Worm (Caenorhabditis elegans) whole organism, L4 larva: ENCODE results near the gene M28.9.

Source experiments
- D1046.2 ChIP-seq: fragments of 200-800 bp; sonication (Bioruptor generic); IDR thresholded peaks from 2 replicates; pipeline ENCODE4 v1.3.6; 2022; ENCODE audit warnings: missing genetic modification characterization, missing compliant biosample characterization
- F49E8.2 ChIP-seq: sonication (generic microtip); optimal IDR thresholded peaks from 2 replicates; lab custom pipeline; 2016; ENCODE audit warnings: missing compliant biosample characterization, mild to moderate bottlenecking, missing genetic modification characterization, borderline replicate concordance
- aha-1 ChIP-seq: fragments of 150-350 bp; peaks from one replicate; lab custom pipeline; 2014; ENCODE audit warnings: missing biosample characterization, missing genetic modification characterization
- ceh-20 ChIP-seq: fragments of 200-800 bp; sonication (Bioruptor generic); IDR thresholded peaks from 2 replicates; pipeline ENCODE4 v1.3.6; 2022; ENCODE audit warnings: missing genetic modification reagents, missing genetic modification characterization, missing compliant biosample characterization
- ceh-32 ChIP-seq: sonication (generic microtip); optimal IDR thresholded peaks from 2 replicates; lab custom pipeline; 2016; ENCODE audit warnings: mild to moderate bottlenecking, missing genetic modification characterization, missing compliant biosample characterization; ENCODE audit not compliant: poor library complexity
- ces-1 ChIP-seq: fragments of 150-350 bp; sonication (generic microtip); optimal IDR thresholded peaks from 4 replicates; lab custom pipeline; 2014; ENCODE audit warnings: missing biosample characterization, missing genetic modification reagents, missing genetic modification characterization
- gei-8 ChIP-seq: fragments of 200-800 bp; sonication (Bioruptor generic); optimal IDR thresholded peaks from 2 replicates; lab custom pipeline; 2018; ENCODE audit warnings: mild to moderate bottlenecking, missing genetic modification characterization, missing compliant biosample characterization
- lin-29 ChIP-seq: fragments of 200-800 bp; sonication (Bioruptor generic); IDR thresholded peaks from 2 replicates; pipeline ENCODE4 v1.3.6; 2022; ENCODE audit warnings: missing genetic modification reagents, missing genetic modification characterization, missing compliant biosample characterization
- lir-3 ChIP-seq: sonication (generic microtip); optimal IDR thresholded peaks from 2 replicates; lab custom pipeline; 2016; ENCODE audit warnings: mild to moderate bottlenecking, missing genetic modification characterization, missing compliant biosample characterization
- madf-5 ChIP-seq, 2 experiments: fragments of 200-800 bp; sonication (Bioruptor generic); IDR thresholded peaks; 2 replicates each; pipeline ENCODE4 v1.3.6; 2022; ENCODE audit warnings: missing compliant biosample characterization in 2 of 2, missing genetic modification characterization in 2 of 2
- mep-1 ChIP-seq: fragments of 150-350 bp; sonication (generic microtip); optimal IDR thresholded peaks from 3 replicates; lab custom pipeline; 2014; ENCODE audit warnings: missing biosample characterization, missing genetic modification characterization
- nhr-11 ChIP-seq: fragments of 150-350 bp; optimal IDR thresholded peaks from 2 replicates; lab custom pipeline; 2014; ENCODE audit warnings: missing biosample characterization, missing genetic modification characterization
- tra-1 ChIP-seq: fragments of 200-800 bp; sonication (Bioruptor generic); IDR thresholded peaks from 2 replicates; pipeline ENCODE4 v1.3.6; 2022; ENCODE audit warnings: missing genetic modification reagents, missing genetic modification characterization, missing compliant biosample characterization

M28.9 gene

ce11 chrII:10675302-10675701, 36.1 kb downstream of the M28.9 start, which contains the start of gene ptb-1:
Gene ptb-1 (plus strand): TSS chrII:10675602.
- no peak for TF ChIP-seq madf-5 (GFP tag; IDR thresholded peaks at IDR 0.05; lab: Robert Waterston, UW)
- no peak for TF ChIP-seq lin-29
- TF ChIP-seq, all 104 proteins: peak for 0

- TF ChIP-seq tra-1 (GFP tag; lab: Robert Waterston, UW) (no peak), ceh-20 (no peak), lir-3 (no peak), gei-8 (no peak), mep-1 (tag; lab: Kevin White, UChicago) (no peak), ceh-32 (no peak), ces-1 (GFP tag; lab: Kevin White, UChicago) (no peak), lin-29 (no peak), nhr-11 (tag; lab: Kevin White, UChicago) (no peak)
These were observed 40.9 kb downstream of the M28.9 start for ce11 chrII:10680130-10680529.

- TF ChIP-seq aha-1 (tag; lab: Kevin White, UChicago) (peak; percentile 66), D1046.2 (no peak)
These were observed 41.4 kb downstream of the M28.9 start for ce11 chrII:10680614-10681013.

ce11 chrII:10684954-10685353, 45.7 kb downstream of the M28.9 start:
- peak; percentile 91 for TF ChIP-seq aha-1 (tag; lab: Kevin White, UChicago)
- TF ChIP-seq F49E8.2 (tag; lab: Kevin White, UChicago), result no peak
